Worm (Caenorhabditis elegans): ENCODE data around the gene let-858.
A peak's percentile ranks its signal among the peaks of the same experiment; 100 is the strongest.

The let-858 gene

DNA sequence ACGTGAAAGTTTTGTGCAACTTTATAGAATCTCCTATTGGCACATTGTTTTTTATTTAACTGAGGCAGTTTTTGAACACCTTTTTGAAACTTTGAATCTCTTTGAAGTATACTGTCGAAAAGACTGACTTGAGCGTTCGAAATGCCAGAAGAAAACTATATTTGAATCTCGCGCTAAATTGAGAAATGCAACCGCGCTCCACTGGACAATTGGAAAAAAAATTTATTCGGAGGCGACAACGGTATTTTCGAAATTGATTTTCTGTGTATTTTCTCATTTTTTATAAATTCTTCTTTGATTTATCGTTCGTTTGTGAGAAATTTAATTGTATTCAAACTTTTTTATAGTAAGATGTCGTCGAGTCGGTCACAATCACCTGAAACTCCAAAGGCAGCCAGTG is at the start of gene let-858:
let-858 (plus strand) TSS at position 348 of the 400 bp plus-strand sequence.
- no peak for TF ChIP-seq nhr-28 (tag; optimal IDR thresholded peaks at IDR 0.05)
- TF ChIP-seq ceh-63 (GFP tag; optimal IDR thresholded peaks at IDR 0.05), result no peak
- no peak for TF ChIP-seq lin-13 (GFP tag; optimal IDR thresholded peaks at IDR 0.05)
- TF ChIP-seq snpc-4 (tag; optimal IDR thresholded peaks at IDR 0.05), result no peak
- TF ChIP-seq nhr-19 (GFP tag; conservative IDR thresholded peaks at IDR 0.05), result peak; percentile 50
- no peak for TF ChIP-seq hlh-4 (tag; optimal IDR thresholded peaks at IDR 0.05)
- no peak for TF ChIP-seq ama-1 (optimal IDR thresholded peaks at IDR 0.05)
- TF ChIP-seq unc-30 (tag; optimal IDR thresholded peaks at IDR 0.05), result no peak
- TF ChIP-seq vab-15 (tag; optimal IDR thresholded peaks at IDR 0.05), result no peak
- no peak for TF ChIP-seq sox-4 (tag; optimal IDR thresholded peaks at IDR 0.05)
- no peak for TF ChIP-seq hlh-17 (GFP tag; optimal IDR thresholded peaks at IDR 0.05; ENCODE audit: borderline replicate concordance)
- peak; percentile 61 for TF ChIP-seq nhr-20 (tag; optimal IDR thresholded peaks at IDR 0.05)
- no peak for TF ChIP-seq mab-9 (GFP tag; IDR thresholded peaks at IDR 0.05)
- TF ChIP-seq nhr-12 (tag; optimal IDR thresholded peaks at IDR 0.05), result no peak
- no peak for TF ChIP-seq zip-4 (GFP tag; optimal IDR thresholded peaks at IDR 0.05)
- no peak for TF ChIP-seq ceh-8 (GFP tag; optimal IDR thresholded peaks at IDR 0.05)
- no peak for TF ChIP-seq hpl-2 (GFP tag; optimal IDR thresholded peaks at IDR 0.05)
- peak; percentile 19 for TF ChIP-seq irx-1 (tag; optimal IDR thresholded peaks at IDR 0.05)
- TF ChIP-seq mef-2 (tag; optimal IDR thresholded peaks at IDR 0.05), result no peak
- peak in 1 of 6 experiments; percentile 34 for TF ChIP-seq elt-3 (tag; optimal IDR thresholded peaks at IDR 0.05)
- no peak for TF ChIP-seq efl-3 (GFP tag; optimal IDR thresholded peaks at IDR 0.05)
- TF ChIP-seq unc-130 (tag; optimal IDR thresholded peaks at IDR 0.05), result no peak
- peak; percentile 67 for TF ChIP-seq rnt-1 (tag; optimal IDR thresholded peaks at IDR 0.05)
- TF ChIP-seq dpl-1 (GFP tag; optimal IDR thresholded peaks at IDR 0.05), result peak; percentile 94 to 96 (median 96)
- no peak for TF ChIP-seq C34B4.2 (tag; optimal IDR thresholded peaks at IDR 0.05)
- TF ChIP-seq lin-35 (GFP tag; optimal IDR thresholded peaks at IDR 0.05), result peak; percentile 96 to 98
- peak; percentile 56 for TF ChIP-seq mep-1 (tag; optimal IDR thresholded peaks at IDR 0.05)
- no peak for TF ChIP-seq sup-37 (GFP tag; optimal IDR thresholded peaks at IDR 0.05)
- TF ChIP-seq alr-1 (tag; optimal IDR thresholded peaks at IDR 0.05; ENCODE audit: borderline replicate concordance), result no peak
- peak; percentile 97 to 99 for TF ChIP-seq efl-1 (optimal IDR thresholded peaks at IDR 0.05)
- peak; percentile 98 to 100 for TF ChIP-seq efl-1 (GFP tag; optimal IDR thresholded peaks at IDR 0.05 in 1 of 2)
- TF ChIP-seq nhr-47 (tag; optimal IDR thresholded peaks at IDR 0.05), result peak; percentile 78
- TF ChIP-seq pax-3 (tag; optimal IDR thresholded peaks at IDR 0.05), result peak; percentile 20
- TF ChIP-seq ets-5 (GFP tag; IDR thresholded peaks at IDR 0.05), result no peak
- peak; percentile 44 for TF ChIP-seq unc-86 (tag; optimal IDR thresholded peaks at IDR 0.05)
- no peak for TF ChIP-seq unc-62 (GFP tag; optimal IDR thresholded peaks at IDR 0.05)
- peak; percentile 10 for TF ChIP-seq C04F5.9 (tag; optimal IDR thresholded peaks at IDR 0.05)
- TF ChIP-seq unc-98 (GFP tag; IDR thresholded peaks at IDR 0.05), result no peak
- TF ChIP-seq ztf-4 (tag; optimal IDR thresholded peaks at IDR 0.05), result no peak
- TF ChIP-seq fos-1 (tag; optimal IDR thresholded peaks at IDR 0.05), result no peak
- TF ChIP-seq tbx-2 (tag; optimal IDR thresholded peaks at IDR 0.05), result peak; percentile 59
- no peak for TF ChIP-seq aha-1 (tag; optimal IDR thresholded peaks at IDR 0.05)
- TF ChIP-seq nhr-71 (tag; optimal IDR thresholded peaks at IDR 0.05), result peak; percentile 71
- peak; percentile 70 for TF ChIP-seq snu-23 (GFP tag; optimal IDR thresholded peaks at IDR 0.05)
- TF ChIP-seq lir-3 (tag; optimal IDR thresholded peaks at IDR 0.05; ENCODE audit: poor library complexity), result no peak
- peak; percentile 44 for TF ChIP-seq nhr-85 (tag)
- peak; percentile 41 for TF ChIP-seq lin-15B (tag; optimal IDR thresholded peaks at IDR 0.05)
- peak; percentile 56 for TF ChIP-seq swsn-7 (tag; optimal IDR thresholded peaks at IDR 0.05)
- TF ChIP-seq ceh-88 (GFP tag; IDR thresholded peaks at IDR 0.05), result no peak
- peak; percentile 36 for TF ChIP-seq aly-2 (tag; optimal IDR thresholded peaks at IDR 0.05)
- no peak for TF ChIP-seq ceh-90 (tag; optimal IDR thresholded peaks at IDR 0.05)
- TF ChIP-seq nhr-77 (tag; optimal IDR thresholded peaks at IDR 0.05), result no peak
- TF ChIP-seq nhr-237 (tag; optimal IDR thresholded peaks at IDR 0.05), result no peak
- TF ChIP-seq isw-1 (GFP tag; IDR thresholded peaks at IDR 0.05), result no peak; the same call in none of the 2 replicates
- TF ChIP-seq lin-39 (tag; optimal IDR thresholded peaks at IDR 0.05), result peak; percentile 9
